Fruit fly (Drosophila melanogaster): ENCODE data around the gene Nuak.

The Nuak gene

dm6 chr3R:10268865-10269442 lies 4.8 kb downstream of the Nuak start (continued):
- TF ChIP-seq ttk (GFP tag; IDR thresholded peaks at IDR 0.05) (peak; percentile 83), CG1024 (GFP tag; IDR thresholded peaks at IDR 0.05) (peak; percentile 82), kni (GFP tag; optimal IDR thresholded peaks at IDR 0.05) (no peak), CG2202 (tag; optimal IDR thresholded peaks at IDR 0.05) (no peak), cad (GFP tag; optimal IDR thresholded peaks at IDR 0.05) (no peak), lmd (GFP tag; IDR thresholded peaks at IDR 0.05) (peak; percentile 80), CG1529 (GFP tag; optimal IDR thresholded peaks at IDR 0.05) (peak; percentile 44), CG6654 (GFP tag; optimal IDR thresholded peaks at IDR 0.05) (peak; percentile 35), fd3F (GFP tag; optimal IDR thresholded peaks at IDR 0.05) (peak; percentile 41)

dm6 chr3R:10269921-10270431 lies 5.9 kb downstream of the Nuak start:
- peak in 1 of 2 experiments; percentile 94 for TF ChIP-seq Pdp1 (GFP tag; optimal IDR thresholded peaks at IDR 0.05)
- no peak for TF ChIP-seq CG6683 (GFP tag; optimal IDR thresholded peaks at IDR 0.05)

DNA sequence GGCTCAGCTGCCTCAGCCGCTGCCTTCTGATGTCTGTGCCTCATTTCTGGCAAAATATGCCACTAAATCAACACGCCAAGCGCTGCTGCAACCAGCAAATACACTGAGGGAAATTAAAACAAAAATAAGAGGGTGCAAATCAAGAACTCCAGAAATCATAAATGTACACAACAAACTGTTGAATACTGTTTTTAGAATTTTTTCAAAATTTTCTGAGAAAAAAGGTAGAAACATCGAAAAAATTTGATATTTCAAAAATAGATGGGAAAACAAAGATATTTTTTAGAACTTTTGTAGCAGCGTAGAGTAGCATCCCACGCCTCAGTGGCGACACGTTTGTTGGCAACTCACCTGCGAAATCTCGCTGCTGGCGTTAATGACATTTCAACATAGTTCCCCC lies 8.6 kb downstream of the Nuak start:
- TF ChIP-seq CG16779 (GFP tag; IDR thresholded peaks at IDR 0.05) (no peak), peb (GFP tag; IDR thresholded peaks at IDR 0.05) (no peak), zen (tag; optimal IDR thresholded peaks at IDR 0.05) (no peak), CG14050 (GFP tag; IDR thresholded peaks at IDR 0.05) (no peak), Sry-β (GFP tag; optimal IDR thresholded peaks at IDR 0.05) (no peak), CG10543 (GFP tag; optimal IDR thresholded peaks at IDR 0.05) (no peak), Drgx (GFP tag; IDR thresholded peaks at IDR 0.05) (peak; percentile 76), ash1 (GFP tag; optimal IDR thresholded peaks at IDR 0.05) (no peak), amos (GFP tag; IDR thresholded peaks at IDR 0.05; ENCODE audit: partially characterized antibody) (no peak), Sox102F (GFP tag; optimal IDR thresholded peaks at IDR 0.05) (peak; percentile 58), zf30C (GFP tag; optimal IDR thresholded peaks at IDR 0.05) (no peak), mam (GFP tag; optimal IDR thresholded peaks at IDR 0.05) (no peak), CG11723 (GFP tag; optimal IDR thresholded peaks at IDR 0.05) (no peak), sens (GFP tag) (peak; percentile 84), Opbp (GFP tag; IDR thresholded peaks at IDR 0.05; ENCODE audit: partially characterized antibody) (no peak), Scr (GFP tag; IDR thresholded peaks at IDR 0.05; ENCODE audit: partially characterized antibody) (no peak), al (GFP tag; IDR thresholded peaks at IDR 0.05) (no peak), CG8359 (GFP tag; optimal IDR thresholded peaks at IDR 0.05; ENCODE audit: borderline replicate concordance) (no peak), CG4424 (GFP tag; optimal IDR thresholded peaks at IDR 0.05) (no peak), CG1529 (GFP tag; optimal IDR thresholded peaks at IDR 0.05) (no peak), CG15479 (GFP tag; optimal IDR thresholded peaks at IDR 0.05) (no peak), abd-A (tag; optimal IDR thresholded peaks at IDR 0.05) (no peak), trh (GFP tag; optimal IDR thresholded peaks at IDR 0.05) (no peak), HHEX (GFP tag; optimal IDR thresholded peaks at IDR 0.05) (no peak), E2f2 (GFP tag; IDR thresholded peaks at IDR 0.05) (no peak; the same call in 1 of the 2 replicates), CG9876 (GFP tag; optimal IDR thresholded peaks at IDR 0.05) (no peak), bab2 (GFP tag; optimal IDR thresholded peaks at IDR 0.05) (peak; percentile 6), Atf6 (GFP tag; IDR thresholded peaks at IDR 0.05) (no peak; the same call in 1 of the 2 replicates), stc (GFP tag; IDR thresholded peaks at IDR 0.05) (peak; percentile 20; the same call in 1 of the 2 replicates), MTF-1 (GFP tag; optimal IDR thresholded peaks at IDR 0.05; ENCODE audit: borderline replicate concordance) (no peak), CG7987 (GFP tag; optimal IDR thresholded peaks at IDR 0.05) (no peak), NFAT (GFP tag; IDR thresholded peaks at IDR 0.05) (no peak), lmd (GFP tag; IDR thresholded peaks at IDR 0.05) (0 out of 2 replicates have a peak, but pooled peaks have one; percentile 12), CG17385 (GFP tag; optimal IDR thresholded peaks at IDR 0.05) (peak; percentile 16), CG16815 (GFP tag; optimal IDR thresholded peaks at IDR 0.05) (no peak), ATbp (GFP tag; optimal IDR thresholded peaks at IDR 0.05) (no peak), Dip2 (GFP tag; IDR thresholded peaks at IDR 0.05) (no peak)

Data from whole organism, embryonic.